Worm (Caenorhabditis elegans) whole organism, midembryonic: ENCODE data around the gene ins-9.
A peak's percentile ranks its signal among the peaks of the same experiment; 100 is the strongest.

Experiments used
- T22C8.4 ChIP-seq: fragments of 200-800 bp; sonication (Bioruptor generic); IDR thresholded peaks from 2 replicates; pipeline ENCODE4 v1.3.6; 2022; ENCODE audit warnings: missing genetic modification characterization, missing compliant biosample characterization
- cog-1 ChIP-seq: sonication (generic microtip); optimal IDR thresholded peaks from 2 replicates; lab custom pipeline; 2016; ENCODE audit warnings: missing genetic modification characterization, missing compliant biosample characterization
- flt-1 ChIP-seq: fragments of 200-800 bp; sonication (Bioruptor generic); IDR thresholded peaks from 2 replicates; pipeline ENCODE4 v1.3.6; 2022; ENCODE audit warnings: missing genetic modification characterization, missing compliant biosample characterization
- klf-2 ChIP-seq: fragments of 200-800 bp; sonication (Bioruptor generic); conservative IDR thresholded peaks from 2 replicates; pipeline ENCODE4 v1.3.6; 2022; ENCODE audit warnings: missing genetic modification reagents, missing genetic modification characterization, missing compliant biosample characterization
- med-1 ChIP-seq: sonication (generic microtip); optimal IDR thresholded peaks from 2 replicates; lab custom pipeline; 2017; ENCODE audit warnings: missing genetic modification characterization, mild to moderate bottlenecking, missing compliant biosample characterization, antibody characterized with exemption, missing genetic modification reagents; ENCODE audit not compliant: insufficient read depth
- ref-1 ChIP-seq: fragments of 200-800 bp; sonication (Bioruptor generic); conservative IDR thresholded peaks from 2 replicates; pipeline ENCODE4 v1.3.6; 2022; ENCODE audit warnings: missing genetic modification reagents, missing genetic modification characterization, missing compliant biosample characterization
- tab-1 ChIP-seq: fragments of 200-800 bp; sonication (Bioruptor generic); IDR thresholded peaks from 2 replicates; pipeline ENCODE4 v1.3.6; 2022; ENCODE audit warnings: missing genetic modification characterization, missing compliant biosample characterization
- ztf-23 ChIP-seq: fragments of 200-800 bp; sonication (Bioruptor generic); IDR thresholded peaks from 2 replicates; pipeline ENCODE4 v1.3.6; 2022; ENCODE audit warnings: missing genetic modification reagents, missing genetic modification characterization, missing compliant biosample characterization
- ztf-29 ChIP-seq: fragments of 200-800 bp; sonication (Bioruptor generic); IDR thresholded peaks from 2 replicates; pipeline ENCODE4 v1.3.6; 2022; ENCODE audit warnings: missing genetic modification reagents, missing genetic modification characterization, missing compliant biosample characterization

The ins-9 gene

DNA sequence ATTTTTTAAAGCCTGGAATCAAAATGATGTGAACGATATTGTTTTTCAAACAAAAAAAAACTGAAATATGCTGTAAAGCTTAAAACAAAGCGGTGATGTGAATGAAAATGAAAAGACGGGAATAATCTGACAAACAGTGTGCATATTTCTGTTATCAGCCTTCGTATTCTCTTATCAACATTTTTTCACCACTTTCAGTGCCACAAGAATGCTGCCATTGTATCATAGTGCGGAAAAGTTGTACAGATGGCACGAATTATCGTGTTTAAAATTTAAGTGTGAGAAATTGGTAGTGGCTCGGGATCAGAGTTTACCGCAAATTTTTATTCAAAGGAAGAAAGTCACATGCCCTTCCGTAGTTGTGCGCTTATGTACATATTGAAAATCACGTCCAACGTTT is 42.0 kb downstream of the ins-9 start, which contains the start of gene ifd-1:
Gene ifd-1 (minus strand): TSS at position 12 of the 400 bp plus-strand sequence.
- TF ChIP-seq T22C8.4 (no peak), cog-1 (tag; lab: Kevin White, UChicago) (no peak), ref-1 (GFP tag; lab: Robert Waterston, UW) (no peak), ztf-23 (no peak), tab-1 (GFP tag; lab: Robert Waterston, UW) (no peak), ztf-29 (GFP tag; lab: Robert Waterston, UW) (no peak), med-1 (GFP tag; lab: Kevin White, UChicago) (no peak), flt-1 (no peak), klf-2 (GFP tag; lab: Robert Waterston, UW) (no peak)

DNA sequence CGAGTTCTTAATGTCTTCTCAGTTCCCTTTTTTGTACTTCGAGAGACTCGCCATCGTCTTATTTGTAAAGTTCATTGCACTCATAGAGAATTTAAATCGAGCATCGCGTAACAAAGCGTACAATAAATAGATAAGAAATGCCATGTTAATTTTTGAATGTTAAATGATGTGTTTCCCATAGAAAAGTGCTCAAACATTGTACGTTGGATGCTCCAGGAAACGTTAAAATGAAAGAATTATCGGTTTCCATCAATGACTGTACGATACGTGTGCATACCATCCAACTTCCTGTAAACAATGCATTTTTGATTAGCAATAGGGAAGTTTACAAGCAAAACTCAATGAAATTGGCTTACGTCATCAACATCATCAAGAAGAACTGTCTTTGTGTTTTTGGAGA is 45.8 kb downstream of the ins-9 start:
- TF ChIP-seq ztf-23 (no peak), cog-1 (tag; lab: Kevin White, UChicago) (no peak), ztf-29 (GFP tag; lab: Robert Waterston, UW) (no peak), flt-1 (no peak), T22C8.4 (no peak), klf-2 (GFP tag; lab: Robert Waterston, UW) (no peak), tab-1 (GFP tag; lab: Robert Waterston, UW) (no peak), med-1 (GFP tag; lab: Kevin White, UChicago) (no peak), ref-1 (GFP tag; lab: Robert Waterston, UW) (no peak)

DNA sequence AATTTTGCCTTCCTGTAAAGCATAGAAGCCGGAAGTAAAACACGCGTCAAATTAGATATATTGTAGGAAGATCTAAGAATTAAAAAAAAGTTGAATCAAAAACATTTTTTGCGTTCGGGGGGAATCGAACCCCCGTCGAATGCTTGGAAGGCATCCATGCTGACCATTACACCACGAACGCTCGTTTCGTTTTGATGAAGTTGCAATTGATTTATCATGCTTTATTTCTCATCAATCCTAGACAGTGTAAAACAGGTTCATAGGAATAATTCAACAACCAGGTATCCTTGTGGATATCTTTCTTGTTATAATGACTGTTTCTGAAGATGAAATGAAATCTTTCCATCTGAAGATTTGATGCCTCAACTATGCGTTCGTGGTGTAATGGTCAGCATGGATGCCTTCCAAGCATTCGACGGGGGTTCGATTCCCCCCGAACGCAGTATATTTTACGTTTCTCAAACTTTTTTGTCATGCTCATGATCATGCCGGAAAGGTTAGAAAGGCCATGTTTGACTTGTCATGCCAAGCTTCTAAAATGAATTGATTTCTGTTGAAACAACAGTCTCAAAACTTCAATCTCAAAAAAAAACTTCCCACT is 46.5 kb downstream of the ins-9 start:
- TF ChIP-seq tab-1 (GFP tag; lab: Robert Waterston, UW) = no peak
- no peak for TF ChIP-seq klf-2 (GFP tag; lab: Robert Waterston, UW)
- no peak for TF ChIP-seq T22C8.4
- TF ChIP-seq ztf-23 = no peak
- TF ChIP-seq ztf-29 (GFP tag; lab: Robert Waterston, UW) = no peak
- no peak for TF ChIP-seq ref-1 (GFP tag; lab: Robert Waterston, UW)
- no peak for TF ChIP-seq flt-1
- TF ChIP-seq cog-1 (tag; lab: Kevin White, UChicago) = no peak
- no peak for TF ChIP-seq med-1 (GFP tag; lab: Kevin White, UChicago)

DNA sequence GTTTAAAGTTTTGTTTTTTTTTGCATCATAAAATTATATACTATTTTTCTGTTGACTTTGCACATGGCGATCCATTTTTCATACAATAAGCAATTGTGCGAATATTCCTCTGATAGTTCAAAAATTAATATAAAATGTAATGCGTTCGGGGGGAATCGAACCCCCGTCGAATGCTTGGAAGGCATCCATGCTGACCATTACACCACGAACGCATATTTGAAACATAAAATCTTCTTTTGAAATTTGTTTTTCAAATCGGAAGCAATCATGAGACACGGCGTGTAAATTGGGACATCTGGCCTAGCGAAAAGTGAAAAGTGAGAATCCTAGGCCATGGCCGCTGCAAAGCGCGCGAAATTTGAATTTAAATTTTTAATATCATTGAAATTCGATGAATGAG is 48.0 kb downstream of the ins-9 start:
- peak; percentile 8; the same call in 1 of the 2 replicates for TF ChIP-seq T22C8.4

DNA sequence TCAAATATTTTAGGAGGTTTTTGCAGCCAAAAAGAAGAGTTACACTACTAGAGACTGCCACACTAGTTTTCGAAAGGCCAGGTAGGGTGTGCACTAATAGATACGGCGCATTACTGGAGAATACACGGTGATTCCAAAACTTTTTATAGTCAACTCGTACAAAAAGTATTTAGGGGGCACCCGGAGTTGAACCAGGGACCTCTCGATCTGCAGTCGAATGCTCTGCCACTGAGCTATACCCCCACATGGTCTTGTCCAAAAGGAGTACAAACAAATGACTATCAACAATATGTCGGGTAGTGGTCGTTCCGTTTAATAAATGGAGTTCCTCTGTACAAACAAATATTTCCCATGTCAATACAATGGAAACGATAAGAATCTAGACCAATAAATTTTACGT is 48.5 kb downstream of the ins-9 start:
- TF ChIP-seq ref-1 (GFP tag; lab: Robert Waterston, UW) = peak; percentile 48; the same call in 1 of the 2 replicates
- TF ChIP-seq flt-1 = peak; percentile 89
- TF ChIP-seq ztf-29 (GFP tag; lab: Robert Waterston, UW) = no peak
- peak; percentile 51 for TF ChIP-seq T22C8.4
- TF ChIP-seq cog-1 (tag; lab: Kevin White, UChicago) = no peak
- TF ChIP-seq tab-1 (GFP tag; lab: Robert Waterston, UW) = peak; percentile 80
- TF ChIP-seq ztf-23 = peak; percentile 69; the same call in 1 of the 2 replicates
- no peak for TF ChIP-seq med-1 (GFP tag; lab: Kevin White, UChicago)
- peak; percentile 65; the same call in 1 of the 2 replicates for TF ChIP-seq klf-2 (GFP tag; lab: Robert Waterston, UW)
